Fruit fly (Drosophila melanogaster) whole organism, embryonic: ENCODE measurements around the gene Gale.
A peak's percentile ranks its signal among the peaks of the same experiment; 100 is the strongest.

Source experiments
- Adf1 ChIP-seq: fragments of 200-800 bp; sonication (Bioruptor generic); IDR thresholded peaks from 2 replicates; pipeline ENCODE4 v1.3.6; 2022; ENCODE audit warnings: missing biosample characterization, missing genetic modification characterization
- Awh ChIP-seq: fragments of 200-800 bp; sonication (Bioruptor generic); IDR thresholded peaks from 2 replicates; pipeline ENCODE4, ENCODE4 v1.3.6; 2022; ENCODE audit warnings: missing biosample characterization, missing genetic modification characterization
- CG10959 ChIP-seq: fragments of 200-800 bp; sonication (Bioruptor generic); IDR thresholded peaks from 2 replicates; pipeline ENCODE4 v1.3.6; 2022; ENCODE audit warnings: missing biosample characterization, missing genetic modification characterization
- CG10979 ChIP-seq: fragments of 200-800 bp; sonication (Bioruptor generic); optimal IDR thresholded peaks from 2 replicates; lab custom pipeline; 2018; ENCODE audit warnings: missing biosample characterization, mild to moderate bottlenecking, missing genetic modification characterization, moderate library complexity
- CG11085 ChIP-seq: fragments of 200-800 bp; sonication (Bioruptor generic); IDR thresholded peaks from 2 replicates; pipeline ENCODE4 v1.3.6; 2022; ENCODE audit warnings: missing biosample characterization, missing genetic modification characterization
- CG11504 ChIP-seq: fragments of 200-800 bp; sonication (Bioruptor generic); optimal IDR thresholded peaks from 3 replicates; lab custom pipeline; 2019; ENCODE audit warnings: missing biosample characterization, mild to moderate bottlenecking, missing genetic modification characterization, moderate library complexity
- CG12236 ChIP-seq: fragments of 200-800 bp; sonication (Bioruptor generic); optimal IDR thresholded peaks from 2 replicates; lab custom pipeline; 2016; ENCODE audit warnings: missing biosample characterization, missing genetic modification characterization
- CG14965 ChIP-seq: fragments of 200-800 bp; sonication (Bioruptor generic); optimal IDR thresholded peaks from 2 replicates; lab custom pipeline; 2016; ENCODE audit warnings: missing biosample characterization, missing genetic modification characterization, borderline replicate concordance
- CG1529 ChIP-seq: fragments of 200-800 bp; sonication (Bioruptor generic); optimal IDR thresholded peaks from 3 replicates; lab custom pipeline; 2018; ENCODE audit warnings: missing biosample characterization, missing genetic modification characterization
- CG17568 ChIP-seq: fragments of 200-800 bp; sonication (Bioruptor generic); optimal IDR thresholded peaks from 2 replicates; lab custom pipeline; 2018; ENCODE audit warnings: missing biosample characterization, mild to moderate bottlenecking, missing genetic modification characterization, moderate library complexity
- CG2678 ChIP-seq: fragments of 200-800 bp; sonication (Bioruptor generic); optimal IDR thresholded peaks from 3 replicates; lab custom pipeline; 2019; ENCODE audit warnings: missing biosample characterization, mild to moderate bottlenecking, missing genetic modification characterization, moderate library complexity
- CG2712 ChIP-seq: fragments of 200-800 bp; optimal IDR thresholded peaks from 3 replicates; lab custom pipeline; 2019; ENCODE audit warnings: missing biosample characterization, mild to moderate bottlenecking, missing genetic modification characterization, moderate library complexity
- CG30431 ChIP-seq: fragments of 200-800 bp; sonication (Bioruptor generic); optimal IDR thresholded peaks from 2 replicates; lab custom pipeline; 2017; ENCODE audit warnings: missing biosample characterization, missing genetic modification characterization
- CG3065 ChIP-seq: fragments of 200-800 bp; sonication (Bioruptor generic); optimal IDR thresholded peaks from 2 replicates; lab custom pipeline; 2016; ENCODE audit warnings: missing biosample characterization, missing genetic modification characterization
- CG32767 ChIP-seq: fragments of 200-800 bp; sonication (Bioruptor generic); IDR thresholded peaks from 2 replicates; pipeline ENCODE4 v1.3.6; 2022; ENCODE audit warnings: missing biosample characterization, missing genetic modification characterization
- CG34224 ChIP-seq: fragments of 200-800 bp; sonication (Bioruptor generic); IDR thresholded peaks from 3 replicates; pipeline ENCODE4 v1.3.6; 2022; ENCODE audit warnings: missing biosample characterization, missing genetic modification characterization; ENCODE audit not compliant: partially characterized antibody
- CG4328 ChIP-seq: fragments of 200-800 bp; sonication (Bioruptor generic); optimal IDR thresholded peaks from 3 replicates; lab custom pipeline; 2017; ENCODE audit warnings: missing biosample characterization, missing genetic modification reagents, missing genetic modification characterization
- CG4360 ChIP-seq: fragments of 200-800 bp; sonication (Bioruptor generic); IDR thresholded peaks from 2 replicates; pipeline ENCODE4 v1.3.6; 2022; ENCODE audit warnings: missing biosample characterization, missing genetic modification characterization
- CG4730 ChIP-seq: fragments of 200-800 bp; sonication (Bioruptor generic); IDR thresholded peaks from 2 replicates; pipeline ENCODE4 v1.3.6; 2022; ENCODE audit warnings: missing biosample characterization, missing genetic modification characterization
- CG6683 ChIP-seq: fragments of 200-800 bp; sonication (Bioruptor generic); optimal IDR thresholded peaks from 2 replicates; lab custom pipeline; 2017; ENCODE audit warnings: missing biosample characterization, mild to moderate bottlenecking, missing genetic modification characterization, missing genetic modification reagents
- CG8290 ChIP-seq, 3 experiments: fragments of 200-800 bp; sonication (Bioruptor generic); optimal IDR thresholded peaks; 2 replicates each; lab custom pipeline; 2016 to 2019; ENCODE audit warnings: missing biosample characterization in 3 of 3, missing genetic modification characterization in 3 of 3, mild to moderate bottlenecking in 2 of 3, moderate library complexity in 1 of 3
- E2f2 ChIP-seq: fragments of 200-800 bp; sonication (Bioruptor generic); IDR thresholded peaks from 2 replicates; pipeline ENCODE4 v1.3.6; 2022; ENCODE audit warnings: missing biosample characterization, missing genetic modification characterization
- Elba2 ChIP-seq: fragments of 200-800 bp; sonication (Bioruptor generic); optimal IDR thresholded peaks from 3 replicates; lab custom pipeline; 2016; ENCODE audit warnings: missing biosample characterization, missing genetic modification characterization
- GATAe ChIP-seq: fragments of 200-800 bp; sonication (Bioruptor generic); conservative IDR thresholded peaks from 2 replicates; pipeline ENCODE4 v1.3.6; 2022; ENCODE audit warnings: missing biosample characterization, missing genetic modification characterization
- Hsf ChIP-seq: fragments of 200-800 bp; sonication (Bioruptor generic); optimal IDR thresholded peaks from 3 replicates; lab custom pipeline; 2016; ENCODE audit warnings: missing biosample characterization, missing genetic modification characterization
- Kr ChIP-seq: fragments of 200-800 bp; sonication (Bioruptor generic); optimal IDR thresholded peaks from 2 replicates; lab custom pipeline; 2017; ENCODE audit warnings: missing biosample characterization, mild to moderate bottlenecking, missing genetic modification characterization
- Mrtf ChIP-seq: fragments of 200-800 bp; sonication (Bioruptor generic); IDR thresholded peaks from 3 replicates; pipeline ENCODE4 v1.3.6; 2022; ENCODE audit warnings: missing biosample characterization, missing genetic modification characterization
- Myb ChIP-seq: fragments of 200-800 bp; sonication (Bioruptor generic); optimal IDR thresholded peaks from 2 replicates; lab custom pipeline; 2016; ENCODE audit warnings: missing biosample characterization, missing genetic modification characterization
- NC2β ChIP-seq: fragments of 200-800 bp; sonication (Bioruptor generic); optimal IDR thresholded peaks from 2 replicates; lab custom pipeline; 2016; ENCODE audit warnings: missing biosample characterization, missing genetic modification characterization
- Optix ChIP-seq: fragments of 200-800 bp; sonication (Bioruptor generic); IDR thresholded peaks from 3 replicates; pipeline ENCODE4 v1.3.6; 2022; ENCODE audit warnings: missing biosample characterization, missing genetic modification characterization
- Poxn ChIP-seq: fragments of 200-800 bp; sonication (Bioruptor generic); IDR thresholded peaks from 2 replicates; pipeline ENCODE4 v1.3.6; 2022; ENCODE audit warnings: missing biosample characterization, missing genetic modification characterization
- Rx ChIP-seq: fragments of 200-800 bp; sonication (Bioruptor generic); IDR thresholded peaks from 2 replicates; pipeline ENCODE4 v1.3.6; 2022; ENCODE audit warnings: missing biosample characterization, missing genetic modification characterization
- aop ChIP-seq: fragments of 200-800 bp; sonication (Bioruptor generic); IDR thresholded peaks from 2 replicates; pipeline ENCODE4 v1.3.6; 2022; ENCODE audit warnings: missing biosample characterization, missing genetic modification characterization
- bowl ChIP-seq: fragments of 200-800 bp; sonication (Bioruptor generic); IDR thresholded peaks from 2 replicates; pipeline ENCODE4 v1.3.6; 2022; ENCODE audit warnings: missing biosample characterization, missing genetic modification characterization
- chif ChIP-seq, 2 experiments: fragments of 200-800 bp; sonication (Bioruptor generic); optimal IDR thresholded peaks; 3 replicates each; lab custom pipeline; 2016; ENCODE audit warnings: missing biosample characterization in 2 of 2, missing genetic modification characterization in 2 of 2
- chm ChIP-seq: fragments of 200-800 bp; sonication (Bioruptor generic); IDR thresholded peaks from 2 replicates; pipeline ENCODE4 v1.3.6; 2022; ENCODE audit warnings: missing biosample characterization, missing genetic modification characterization
- dmrt11E ChIP-seq: fragments of 200-800 bp; sonication (Bioruptor generic); optimal IDR thresholded peaks from 3 replicates; lab custom pipeline; 2018; ENCODE audit warnings: missing biosample characterization, mild to moderate bottlenecking, missing genetic modification characterization, moderate library complexity
- gfzf ChIP-seq: fragments of 200-800 bp; sonication (Bioruptor generic); optimal IDR thresholded peaks from 2 replicates; lab custom pipeline; 2016; ENCODE audit warnings: missing biosample characterization, mild to moderate bottlenecking, missing genetic modification characterization, moderate library complexity
- jing ChIP-seq: fragments of 200-800 bp; sonication (Bioruptor generic); optimal IDR thresholded peaks from 2 replicates; lab custom pipeline; 2018; ENCODE audit warnings: missing biosample characterization, mild to moderate bottlenecking, missing genetic modification characterization
- lola ChIP-seq, 3 experiments: fragments of >200 bp in 2 of 3; fragments of 200-800 bp in 1 of 3; sonication (Bioruptor generic) in 1 of 3; optimal IDR thresholded peaks; 2 replicates each; lab custom pipeline; 2017 to 2019; ENCODE audit warnings: missing biosample characterization in 3 of 3, missing genetic modification characterization in 3 of 3, mild to moderate bottlenecking in 1 of 3, moderate library complexity in 1 of 3
- lov ChIP-seq, 2 experiments: fragments of 200-800 bp in 1 of 2; fragments of >200 bp in 1 of 2; sonication (Bioruptor generic) in 1 of 2; IDR thresholded peaks in 1 of 2; optimal IDR thresholded peaks in 1 of 2; 2 replicates in 1 of 2; 3 replicates in 1 of 2; pipeline versions ENCODE4 v1.3.6 to Lab custom; 2017 to 2022; ENCODE audit warnings: missing biosample characterization in 1 of 2, missing genetic modification characterization in 1 of 2
- mirr ChIP-seq: fragments of 200-800 bp; sonication (Bioruptor generic); optimal IDR thresholded peaks from 3 replicates; lab custom pipeline; 2018; ENCODE audit warnings: missing biosample characterization, mild to moderate bottlenecking, missing genetic modification characterization
- schlank ChIP-seq: fragments of 200-800 bp; sonication (Bioruptor generic); optimal IDR thresholded peaks from 2 replicates; lab custom pipeline; 2018; ENCODE audit warnings: missing biosample characterization, mild to moderate bottlenecking, missing genetic modification characterization
- shn ChIP-seq: fragments of 200-800 bp; sonication (Bioruptor generic); optimal IDR thresholded peaks from 3 replicates; lab custom pipeline; 2016; ENCODE audit warnings: missing biosample characterization, missing genetic modification characterization
- tin ChIP-seq: fragments of 200-800 bp; sonication (Bioruptor generic); optimal IDR thresholded peaks from 3 replicates; lab custom pipeline; 2016; ENCODE audit warnings: missing biosample characterization, missing genetic modification characterization
- trem ChIP-seq: fragments of 200-800 bp; optimal IDR thresholded peaks from 3 replicates; lab custom pipeline; 2019; ENCODE audit warnings: missing biosample characterization, mild to moderate bottlenecking, missing genetic modification characterization, moderate library complexity
- z ChIP-seq: fragments of 200-800 bp; sonication (Bioruptor generic); IDR thresholded peaks from 3 replicates; pipeline ENCODE4 v1.3.6; 2022; ENCODE audit warnings: missing biosample characterization, missing genetic modification characterization

Gale gene

DNA sequence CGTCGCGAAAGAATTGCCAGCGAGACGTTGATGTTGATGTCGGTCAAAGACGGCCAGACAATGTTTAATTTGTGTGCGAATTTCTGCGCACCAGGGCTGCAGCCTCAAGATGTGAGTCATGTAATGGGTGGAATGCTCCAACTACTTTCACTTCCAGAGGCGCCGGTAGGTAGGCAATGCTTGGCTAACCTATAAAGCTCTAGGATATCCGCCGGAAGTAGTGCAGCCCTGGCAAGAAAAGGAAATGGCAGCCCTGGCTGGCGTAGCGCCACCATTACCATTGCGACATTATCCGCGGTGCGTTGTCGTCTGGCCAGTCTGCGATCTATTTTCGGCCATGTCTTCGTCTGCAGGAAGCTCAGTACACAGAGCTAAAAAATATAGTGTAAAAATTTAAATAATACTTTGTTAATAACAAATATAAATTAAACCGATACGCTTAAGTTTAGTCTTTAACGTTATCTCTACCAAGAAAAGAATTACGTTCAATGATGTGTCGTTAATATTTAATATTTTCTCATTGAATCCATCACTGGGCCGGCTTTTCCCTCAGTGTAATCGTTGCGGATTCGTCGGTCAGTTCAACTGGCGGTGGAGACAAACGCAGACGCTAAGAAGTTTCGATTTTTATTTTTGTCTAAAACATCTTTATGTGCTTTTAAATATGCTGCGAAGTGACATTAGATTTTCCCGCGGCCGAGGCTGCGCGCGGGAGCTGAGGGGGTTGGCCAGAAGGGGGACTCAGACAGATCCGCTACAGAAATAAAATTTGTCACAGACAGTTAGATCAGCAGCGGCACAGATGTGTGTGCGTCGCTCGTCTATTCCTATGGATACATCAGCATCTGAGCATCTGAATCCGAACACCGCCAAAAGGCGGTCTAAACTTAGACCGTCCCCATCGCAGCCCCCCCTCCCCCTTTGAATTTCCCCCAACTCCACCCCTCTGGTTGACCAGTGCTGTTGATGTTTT is 36.4 kb upstream of the Gale start (continued):
- TF ChIP-seq Mrtf (GFP tag; lab: Robert Waterston, UW) (peak; percentile 75), Poxn (0 out of 2 replicates have a peak, but pooled peaks have one; percentile 36), CG4730 (GFP tag; lab: Robert Waterston, UW) (peak; percentile 61), bowl (GFP tag; lab: Robert Waterston, UW) (peak; percentile 31; the same call in 1 of the 2 replicates), Elba2 (GFP tag; lab: Kevin White, UChicago) (no peak), Kr (no peak), CG14965 (GFP tag; lab: Kevin White, UChicago) (peak; percentile 14), Awh (GFP tag; lab: Robert Waterston, UW) (peak; percentile 82), jing (no peak), CG4360 (GFP tag; lab: Robert Waterston, UW) (no peak), Rx (GFP tag; lab: Robert Waterston, UW) (peak; percentile 77), Adf1 (no peak), CG8290 (GFP tag; optimal IDR thresholded peaks at IDR 0.05; lab: Kevin White, UChicago) (no peak), CG8290 (tag; optimal IDR thresholded peaks at IDR 0.05; lab: Kevin White, UChicago) (peak; percentile 55 to 96), trem (tag; lab: Kevin White, UChicago) (peak; percentile 18), CG17568 (GFP tag; lab: Kevin White, UChicago) (peak; percentile 54), chm (peak; percentile 78), CG3065 (GFP tag; lab: Kevin White, UChicago) (no peak), CG10959 (GFP tag; lab: Robert Waterston, UW) (no peak), CG4328 (GFP tag; lab: Kevin White, UChicago) (peak; percentile 89), aop (GFP tag; lab: Robert Waterston, UW) (peak; percentile 38; the same call in 1 of the 2 replicates), E2f2 (GFP tag; lab: Robert Waterston, UW) (peak; percentile 54), z (GFP tag; lab: Robert Waterston, UW) (no peak), CG2678 (tag; lab: Kevin White, UChicago) (peak; percentile 75), chif (GFP tag; optimal IDR thresholded peaks at IDR 0.05; lab: Kevin White, UChicago) (peak in 1 of 2 experiments; percentile 21), lola (GFP tag; optimal IDR thresholded peaks at IDR 0.05; lab: Kevin White, UChicago) (peak in 1 of 3 experiments; percentile 8), CG1529 (GFP tag; lab: Kevin White, UChicago) (peak; percentile 42), Myb (GFP tag; lab: Kevin White, UChicago) (peak; percentile 38), CG2712 (tag; lab: Kevin White, UChicago) (peak; percentile 50), tin (peak; percentile 12), CG30431 (GFP tag; lab: Kevin White, UChicago) (peak; percentile 45), Optix (peak; percentile 63; the same call in 1 of the 3 replicates), CG6683 (GFP tag; lab: Kevin White, UChicago) (peak; percentile 18), gfzf (GFP tag; lab: Kevin White, UChicago) (no peak), GATAe (GFP tag; lab: Robert Waterston, UW) (peak; percentile 34; the same call in 1 of the 2 replicates), CG12236 (GFP tag; lab: Kevin White, UChicago) (peak; percentile 47), CG11504 (tag; lab: Kevin White, UChicago) (peak; percentile 65), CG10979 (tag; lab: Kevin White, UChicago) (peak; percentile 51), mirr (GFP tag; lab: Kevin White, UChicago) (peak; percentile 83), CG34224 (no peak), CG32767 (peak; percentile 59; the same call in 1 of the 2 replicates), Hsf (GFP tag; lab: Kevin White, UChicago) (peak; percentile 57), schlank (tag; lab: Kevin White, UChicago) (peak; percentile 60), CG11085 (GFP tag; lab: Robert Waterston, UW) (peak; percentile 77), shn (GFP tag; lab: Kevin White, UChicago) (peak; percentile 59), NC2β (GFP tag; lab: Kevin White, UChicago) (peak; percentile 15), dmrt11E (tag; lab: Kevin White, UChicago) (peak; percentile 19), lov (optimal IDR thresholded peaks at IDR 0.05; lab: Kevin White, UChicago) (no peak), lov (GFP tag; IDR thresholded peaks at IDR 0.05; lab: Robert Waterston, UW) (peak; percentile 80; the same call in 2 of the 3 replicates)
